Fruit fly (Drosophila melanogaster) whole organism, embryonic: ENCODE measurements around the gene CG43131.

Experiments used
- Abd-B ChIP-seq: fragments of 200-800 bp; sonication (Bioruptor generic); optimal IDR thresholded peaks from 2 replicates; lab custom pipeline; 2018; ENCODE audit warnings: missing biosample characterization, mild to moderate bottlenecking, missing genetic modification characterization, moderate library complexity
- Awh ChIP-seq: fragments of 200-800 bp; sonication (Bioruptor generic); IDR thresholded peaks from 2 replicates; pipeline ENCODE4, ENCODE4 v1.3.6; 2022; ENCODE audit warnings: missing biosample characterization, missing genetic modification characterization
- CG10147 ChIP-seq: fragments of 200-800 bp; sonication (Bioruptor generic); optimal IDR thresholded peaks from 2 replicates; lab custom pipeline; 2019; ENCODE audit warnings: missing biosample characterization, mild to moderate bottlenecking, missing genetic modification characterization, moderate library complexity
- CG1024 ChIP-seq: fragments of 200-800 bp; sonication (Bioruptor generic); IDR thresholded peaks from 2 replicates; pipeline ENCODE4 v1.3.6; 2022; ENCODE audit warnings: missing biosample characterization, missing genetic modification characterization
- CG10267 ChIP-seq: fragments of 200-800 bp; sonication (Bioruptor generic); optimal IDR thresholded peaks from 2 replicates; lab custom pipeline; 2018; ENCODE audit warnings: missing biosample characterization, mild to moderate bottlenecking, missing genetic modification characterization, moderate library complexity
- CG11504 ChIP-seq: fragments of 200-800 bp; sonication (Bioruptor generic); optimal IDR thresholded peaks from 3 replicates; lab custom pipeline; 2019; ENCODE audit warnings: missing biosample characterization, mild to moderate bottlenecking, missing genetic modification characterization, moderate library complexity
- CG14050 ChIP-seq: fragments of 200-800 bp; sonication (Bioruptor generic); IDR thresholded peaks from 3 replicates; pipeline ENCODE4 v1.3.6; 2022; ENCODE audit warnings: missing biosample characterization, missing genetic modification characterization
- CG15269 ChIP-seq: fragments of 200-800 bp; sonication (Bioruptor generic); optimal IDR thresholded peaks from 2 replicates; lab custom pipeline; 2018; ENCODE audit warnings: missing biosample characterization, mild to moderate bottlenecking, missing genetic modification characterization, moderate library complexity
- CG15514 ChIP-seq: fragments of 200-800 bp; sonication (Bioruptor generic); optimal IDR thresholded peaks from 3 replicates; lab custom pipeline; 2017; ENCODE audit warnings: missing biosample characterization, missing genetic modification characterization, mild to moderate bottlenecking, moderate library complexity, missing genetic modification reagents
- CG1647 ChIP-seq: fragments of 200-800 bp; sonication (Bioruptor generic); optimal IDR thresholded peaks from 3 replicates; lab custom pipeline; 2016; ENCODE audit warnings: missing biosample characterization, missing genetic modification characterization
- CG16863 ChIP-seq: fragments of 200-800 bp; sonication (Bioruptor generic); optimal IDR thresholded peaks from 3 replicates; lab custom pipeline; 2016; ENCODE audit warnings: missing biosample characterization, missing genetic modification characterization
- CG18599 ChIP-seq: fragments of 200-800 bp; sonication (Bioruptor generic); optimal IDR thresholded peaks from 3 replicates; lab custom pipeline; 2017; ENCODE audit warnings: missing biosample characterization, missing genetic modification characterization, mild to moderate bottlenecking, moderate library complexity, missing genetic modification reagents
- CG2129 ChIP-seq: fragments of 200-800 bp; sonication (Bioruptor generic); IDR thresholded peaks from 2 replicates; pipeline ENCODE4 v1.3.6; 2022; ENCODE audit warnings: missing biosample characterization, missing genetic modification characterization; ENCODE audit not compliant: partially characterized antibody
- CG31224 ChIP-seq: fragments of 200-800 bp; sonication (Bioruptor generic); IDR thresholded peaks from 2 replicates; pipeline ENCODE4 v1.3.6; 2022; ENCODE audit warnings: missing biosample characterization, missing genetic modification characterization
- CG6791 ChIP-seq: fragments of 200-800 bp; sonication (Bioruptor generic); IDR thresholded peaks from 3 replicates; pipeline ENCODE4 v1.3.6; 2022; ENCODE audit warnings: missing biosample characterization, missing genetic modification characterization; ENCODE audit not compliant: partially characterized antibody
- CG7372 ChIP-seq: fragments of 200-800 bp; sonication (Bioruptor generic); IDR thresholded peaks from 2 replicates; pipeline ENCODE4 v1.3.6; 2022; ENCODE audit warnings: missing biosample characterization, missing genetic modification characterization
- CTCF ChIP-seq: fragments of 200-800 bp; sonication (Bioruptor generic); optimal IDR thresholded peaks from 2 replicates; lab custom pipeline; 2017; ENCODE audit warnings: missing biosample characterization, mild to moderate bottlenecking, missing genetic modification characterization, moderate library complexity
- Doc3 ChIP-seq: fragments of 200-800 bp; sonication (Bioruptor generic); IDR thresholded peaks from 3 replicates; pipeline ENCODE4 v1.3.6; 2022; ENCODE audit warnings: missing biosample characterization, missing genetic modification characterization; ENCODE audit not compliant: partially characterized antibody
- Fer1 ChIP-seq: fragments of 200-800 bp; sonication (Bioruptor generic); optimal IDR thresholded peaks from 2 replicates; lab custom pipeline; 2017; ENCODE audit warnings: missing biosample characterization, mild to moderate bottlenecking, missing genetic modification characterization
- Hmx ChIP-seq: fragments of 200-800 bp; sonication (Bioruptor generic); optimal IDR thresholded peaks from 2 replicates; lab custom pipeline; 2016; ENCODE audit warnings: missing biosample characterization, missing genetic modification characterization
- Hr3 ChIP-seq: fragments of 200-800 bp; sonication (Bioruptor generic); optimal IDR thresholded peaks from 3 replicates; lab custom pipeline; 2016; ENCODE audit warnings: missing biosample characterization, missing genetic modification characterization
- Hr39 ChIP-seq: fragments of >200 bp; optimal IDR thresholded peaks from 2 replicates; lab custom pipeline; 2017
- Lim3 ChIP-seq: fragments of 200-800 bp; sonication (Bioruptor generic); IDR thresholded peaks from 2 replicates; pipeline ENCODE4 v1.3.6; 2022; ENCODE audit warnings: missing biosample characterization, missing genetic modification characterization
- Mrtf ChIP-seq: fragments of 200-800 bp; sonication (Bioruptor generic); IDR thresholded peaks from 3 replicates; pipeline ENCODE4 v1.3.6; 2022; ENCODE audit warnings: missing biosample characterization, missing genetic modification characterization
- Sox100B ChIP-seq: fragments of 200-800 bp; sonication (Bioruptor generic); optimal IDR thresholded peaks from 3 replicates; lab custom pipeline; 2018; ENCODE audit warnings: missing biosample characterization, mild to moderate bottlenecking, missing genetic modification characterization
- Spps ChIP-seq: fragments of 200-800 bp; sonication (Bioruptor generic); optimal IDR thresholded peaks from 2 replicates; lab custom pipeline; 2018; ENCODE audit warnings: missing biosample characterization, mild to moderate bottlenecking, missing genetic modification characterization
- Xbp1 ChIP-seq: fragments of 200-800 bp; sonication (Bioruptor generic); optimal IDR thresholded peaks from 3 replicates; lab custom pipeline; 2016; ENCODE audit warnings: missing biosample characterization, mild to moderate bottlenecking, missing genetic modification characterization
- ac ChIP-seq: fragments of 200-800 bp; sonication (Bioruptor generic); optimal IDR thresholded peaks from 3 replicates; lab custom pipeline; 2017; ENCODE audit warnings: missing biosample characterization, mild to moderate bottlenecking, missing genetic modification characterization
- amos ChIP-seq: fragments of 200-800 bp; sonication (Bioruptor generic); IDR thresholded peaks from 2 replicates; pipeline ENCODE4 v1.3.6; 2022; ENCODE audit warnings: missing biosample characterization, missing genetic modification characterization; ENCODE audit not compliant: partially characterized antibody
- ash1 ChIP-seq: fragments of 200-800 bp; sonication (Bioruptor generic); optimal IDR thresholded peaks from 2 replicates; lab custom pipeline; 2018; ENCODE audit warnings: missing biosample characterization, mild to moderate bottlenecking, missing genetic modification characterization
- bigmax ChIP-seq: fragments of 200-800 bp; sonication (Bioruptor generic); optimal IDR thresholded peaks from 2 replicates; lab custom pipeline; 2018; ENCODE audit warnings: missing biosample characterization, mild to moderate bottlenecking, missing genetic modification characterization
- bowl ChIP-seq: fragments of 200-800 bp; sonication (Bioruptor generic); IDR thresholded peaks from 2 replicates; pipeline ENCODE4 v1.3.6; 2022; ENCODE audit warnings: missing biosample characterization, missing genetic modification characterization
- btn ChIP-seq: fragments of 200-800 bp; sonication (Bioruptor generic); optimal IDR thresholded peaks from 2 replicates; lab custom pipeline; 2016; ENCODE audit warnings: missing biosample characterization, missing genetic modification characterization
- chinmo ChIP-seq: fragments of 200-800 bp; sonication (Bioruptor generic); IDR thresholded peaks from 4 replicates; pipeline ENCODE4 v1.3.6; 2022; ENCODE audit warnings: missing biosample characterization, missing genetic modification characterization; ENCODE audit not compliant: partially characterized antibody
- disco-r ChIP-seq: fragments of 200-800 bp; sonication (Bioruptor generic); optimal IDR thresholded peaks from 2 replicates; lab custom pipeline; 2016; ENCODE audit warnings: missing biosample characterization, missing genetic modification characterization
- dm ChIP-seq: fragments of 200-800 bp; sonication (Bioruptor generic); optimal IDR thresholded peaks from 3 replicates; lab custom pipeline; 2016; ENCODE audit warnings: missing biosample characterization, missing genetic modification characterization
- h ChIP-seq: fragments of >200 bp; optimal IDR thresholded peaks from 2 replicates; lab custom pipeline; 2017
- inv ChIP-seq: fragments of 200-800 bp; sonication (Bioruptor generic); IDR thresholded peaks from 2 replicates; pipeline ENCODE4 v1.3.6; 2022; ENCODE audit warnings: missing biosample characterization, missing genetic modification characterization; ENCODE audit not compliant: partially characterized antibody
- kay ChIP-seq: fragments of 200-800 bp; sonication (Bioruptor generic); optimal IDR thresholded peaks from 2 replicates; lab custom pipeline; 2016; ENCODE audit warnings: missing biosample characterization, missing genetic modification characterization
- lilli ChIP-seq: fragments of 200-800 bp; sonication (Bioruptor generic); optimal IDR thresholded peaks from 3 replicates; lab custom pipeline; 2016; ENCODE audit warnings: missing biosample characterization, missing genetic modification characterization
- lov ChIP-seq, 2 experiments: fragments of 200-800 bp in 1 of 2; fragments of >200 bp in 1 of 2; sonication (Bioruptor generic) in 1 of 2; IDR thresholded peaks in 1 of 2; optimal IDR thresholded peaks in 1 of 2; 2 replicates in 1 of 2; 3 replicates in 1 of 2; pipeline versions ENCODE4 v1.3.6 to Lab custom; 2017 to 2022; ENCODE audit warnings: missing biosample characterization in 1 of 2, missing genetic modification characterization in 1 of 2
- nau ChIP-seq: fragments of 200-800 bp; sonication (Bioruptor generic); optimal IDR thresholded peaks from 3 replicates; lab custom pipeline; 2017; ENCODE audit warnings: missing biosample characterization, mild to moderate bottlenecking, missing genetic modification characterization, missing genetic modification reagents
- pum ChIP-seq: fragments of 200-800 bp; sonication (Bioruptor generic); optimal IDR thresholded peaks from 2 replicates; lab custom pipeline; 2016; ENCODE audit warnings: missing biosample characterization, missing genetic modification characterization
- sd ChIP-seq: fragments of 200-800 bp; sonication (Bioruptor generic); optimal IDR thresholded peaks from 3 replicates; lab custom pipeline; 2018; ENCODE audit warnings: missing biosample characterization, mild to moderate bottlenecking, missing genetic modification characterization, moderate library complexity
- sens ChIP-seq: fragments of 200-800 bp; sonication (Bioruptor generic); peaks from one replicate; lab custom pipeline; 2016; ENCODE audit warnings: missing biosample characterization, missing genetic modification characterization
- sima ChIP-seq: fragments of 200-800 bp; sonication (Bioruptor generic); optimal IDR thresholded peaks from 2 replicates; lab custom pipeline; 2016; ENCODE audit warnings: missing biosample characterization, missing genetic modification characterization
- slp2 ChIP-seq: fragments of 200-800 bp; sonication (Bioruptor generic); optimal IDR thresholded peaks from 2 replicates; lab custom pipeline; 2016; ENCODE audit warnings: missing biosample characterization, missing genetic modification characterization
- sob ChIP-seq: fragments of 200-800 bp; sonication (Bioruptor generic); IDR thresholded peaks from 2 replicates; pipeline ENCODE4 v1.3.6; 2022; ENCODE audit warnings: missing biosample characterization, missing genetic modification characterization
- tio ChIP-seq: fragments of 200-800 bp; sonication (Bioruptor generic); optimal IDR thresholded peaks from 2 replicates; lab custom pipeline; 2017; ENCODE audit warnings: missing biosample characterization, missing genetic modification characterization, inconsistent platforms
- z ChIP-seq: fragments of 200-800 bp; sonication (Bioruptor generic); IDR thresholded peaks from 3 replicates; pipeline ENCODE4 v1.3.6; 2022; ENCODE audit warnings: missing biosample characterization, missing genetic modification characterization
- zen2 ChIP-seq: fragments of 200-800 bp; sonication (Bioruptor generic); IDR thresholded peaks from 3 replicates; pipeline ENCODE4 v1.3.6; 2022; ENCODE audit warnings: missing biosample characterization, missing genetic modification characterization; ENCODE audit not compliant: partially characterized antibody

CG43131 gene

DNA sequence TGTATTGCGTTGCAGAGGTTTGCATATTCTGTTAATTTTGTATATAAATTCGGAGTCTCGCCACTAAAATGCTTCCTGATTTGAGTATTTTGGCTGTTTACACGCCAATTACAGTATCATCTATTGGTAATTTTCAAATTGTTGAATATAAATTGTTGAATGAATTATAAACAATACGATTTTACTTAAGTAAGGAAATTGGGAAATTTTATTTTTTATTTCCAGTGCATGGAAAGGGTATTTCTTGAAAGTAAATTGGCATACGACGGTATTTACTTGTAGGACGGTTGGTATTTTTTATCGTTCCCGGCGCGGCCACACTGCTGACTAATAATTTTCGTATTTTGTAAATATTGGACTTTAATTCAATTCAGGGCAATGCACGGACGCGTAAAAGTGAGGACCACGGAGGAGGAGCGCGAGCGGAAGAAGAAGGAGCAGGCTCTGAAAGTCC is 18.8 kb upstream of the CG43131 start, which contains the start of gene RabGGTa (continued):
- TF ChIP-seq CG18599 (GFP tag; lab: Kevin White, UChicago) (peak; percentile 68), CG15269 (tag; lab: Kevin White, UChicago) (peak; percentile 73), Mrtf (GFP tag; lab: Robert Waterston, UW) (0 out of 3 replicates have a peak, but pooled peaks have one; percentile 32), CG31224 (GFP tag; lab: Robert Waterston, UW) (no peak), Awh (GFP tag; lab: Robert Waterston, UW) (no peak), chinmo (GFP tag; lab: Robert Waterston, UW) (no peak), Sox100B (peak; percentile 59), Lim3 (no peak), nau (GFP tag; lab: Kevin White, UChicago) (peak; percentile 14), CG14050 (GFP tag; lab: Robert Waterston, UW) (peak; percentile 61), CG2129 (GFP tag; lab: Robert Waterston, UW) (no peak), CG1024 (GFP tag; lab: Robert Waterston, UW) (peak; percentile 64; the same call in 1 of the 2 replicates), Hr3 (peak; percentile 74), CG10267 (tag; lab: Kevin White, UChicago) (peak; percentile 58), pum (GFP tag; lab: Kevin White, UChicago) (peak; percentile 53), lov (optimal IDR thresholded peaks at IDR 0.05; lab: Kevin White, UChicago) (no peak), lov (GFP tag; IDR thresholded peaks at IDR 0.05; lab: Robert Waterston, UW) (0 out of 3 replicates have a peak, but pooled peaks have one; percentile 19), CG16863 (GFP tag; lab: Kevin White, UChicago) (peak; percentile 3), inv (GFP tag; lab: Robert Waterston, UW) (no peak), Abd-B (GFP tag; lab: Kevin White, UChicago) (peak; percentile 47), Doc3 (GFP tag; lab: Robert Waterston, UW) (no peak), bowl (GFP tag; lab: Robert Waterston, UW) (no peak; the same call in 1 of the 2 replicates), dm (GFP tag; lab: Kevin White, UChicago) (peak; percentile 29), CTCF (no peak), slp2 (GFP tag; lab: Kevin White, UChicago) (peak; percentile 59), CG10147 (no peak), sob (GFP tag; lab: Robert Waterston, UW) (peak; percentile 73; the same call in 1 of the 2 replicates), zen2 (GFP tag; lab: Robert Waterston, UW) (no peak), sima (GFP tag; lab: Kevin White, UChicago) (no peak), lilli (peak; percentile 65), Hr39 (lab: Kevin White, UChicago) (no peak), Xbp1 (GFP tag; lab: Kevin White, UChicago) (peak; percentile 66), sens (GFP tag; lab: Kevin White, UChicago) (peak; percentile 96), kay (peak; percentile 57), ac (GFP tag; lab: Kevin White, UChicago) (no peak), Fer1 (peak; percentile 68), btn (GFP tag; lab: Kevin White, UChicago) (peak; percentile 55), sd (no peak), CG1647 (GFP tag; lab: Kevin White, UChicago) (no peak), amos (GFP tag; lab: Robert Waterston, UW) (no peak), CG6791 (GFP tag; lab: Robert Waterston, UW) (no peak), z (no peak), CG7372 (GFP tag; lab: Robert Waterston, UW) (peak; percentile 47; the same call in 1 of the 2 replicates), CG11504 (tag; lab: Kevin White, UChicago) (no peak), tio (peak; percentile 55), h (lab: Kevin White, UChicago) (no peak), CG15514 (GFP tag; lab: Kevin White, UChicago) (peak; percentile 40), Spps (tag; lab: Kevin White, UChicago) (peak; percentile 60), bigmax (GFP tag; lab: Kevin White, UChicago) (no peak), ash1 (GFP tag; lab: Kevin White, UChicago) (no peak), disco-r (GFP tag; lab: Kevin White, UChicago) (peak; percentile 4), Hmx (GFP tag; lab: Kevin White, UChicago) (no peak)
